Worm (Caenorhabditis elegans) whole organism, mixed stage, embryonic: ENCODE results near the gene flp-9.
A peak's percentile ranks its signal among the peaks of the same experiment; 100 is the strongest.

Experiments used
- bed-3 ChIP-seq: fragments of 200-800 bp; sonication (Bioruptor generic); optimal IDR thresholded peaks from 3 replicates; lab custom pipeline; 2018; ENCODE audit warnings: mild to moderate bottlenecking, missing genetic modification characterization, moderate library complexity, missing compliant biosample characterization
- blmp-1 ChIP-seq: fragments of 150-350 bp; optimal IDR thresholded peaks from 2 replicates; lab custom pipeline; 2014; ENCODE audit warnings: missing biosample characterization, missing genetic modification characterization
- ceh-43 ChIP-seq: fragments of 200-800 bp; sonication (Bioruptor generic); optimal IDR thresholded peaks from 2 replicates; lab custom pipeline; 2018; ENCODE audit warnings: mild to moderate bottlenecking, missing genetic modification characterization, moderate library complexity, missing compliant biosample characterization
- ces-1 ChIP-seq: fragments of 150-350 bp; optimal IDR thresholded peaks from 2 replicates; lab custom pipeline; 2014; ENCODE audit warnings: missing biosample characterization, missing genetic modification reagents, missing genetic modification characterization
- cnd-1 ChIP-seq: fragments of 200-800 bp; sonication (Bioruptor generic); optimal IDR thresholded peaks from 2 replicates; lab custom pipeline; 2018; ENCODE audit warnings: mild to moderate bottlenecking, missing genetic modification characterization, missing compliant biosample characterization
- drap-1 ChIP-seq: fragments of 200-800 bp; sonication (Bioruptor generic); optimal IDR thresholded peaks from 3 replicates; lab custom pipeline; 2018; ENCODE audit warnings: mild to moderate bottlenecking, missing genetic modification characterization, missing compliant biosample characterization
- elt-1 ChIP-seq: sonication (generic microtip); optimal IDR thresholded peaks from 2 replicates; lab custom pipeline; 2017; ENCODE audit warnings: missing genetic modification characterization, mild to moderate bottlenecking, missing compliant biosample characterization, antibody characterized with exemption, moderate library complexity, borderline replicate concordance; ENCODE audit not compliant: insufficient read depth
- flh-1 ChIP-seq: fragments of 200-800 bp; sonication (Bioruptor generic); optimal IDR thresholded peaks from 2 replicates; lab custom pipeline; 2018; ENCODE audit warnings: mild to moderate bottlenecking, missing genetic modification characterization, moderate library complexity, missing compliant biosample characterization
- hlh-1 ChIP-seq: fragments of 150-350 bp; optimal IDR thresholded peaks from 2 replicates; lab custom pipeline; 2014; ENCODE audit warnings: missing biosample characterization, missing genetic modification reagents, missing genetic modification characterization
- lin-13 ChIP-seq: fragments of 150-350 bp; optimal IDR thresholded peaks from 2 replicates; lab custom pipeline; 2014; ENCODE audit warnings: missing biosample characterization, missing genetic modification characterization
- lin-32 ChIP-seq: fragments of 200-800 bp; sonication (Bioruptor generic); optimal IDR thresholded peaks from 2 replicates; lab custom pipeline; 2018; ENCODE audit warnings: mild to moderate bottlenecking, missing genetic modification characterization, missing compliant biosample characterization
- lsy-2 ChIP-seq: fragments of 150-350 bp; optimal IDR thresholded peaks from 2 replicates; lab custom pipeline; 2014; ENCODE audit warnings: missing biosample characterization, missing genetic modification characterization
- mab-5 ChIP-seq: fragments of 150-350 bp; optimal IDR thresholded peaks from 2 replicates; lab custom pipeline; 2014; ENCODE audit warnings: missing biosample characterization, missing genetic modification characterization
- mls-2 ChIP-seq: sonication (generic microtip); optimal IDR thresholded peaks from 2 replicates; lab custom pipeline; 2016; ENCODE audit warnings: mild to moderate bottlenecking, missing genetic modification characterization, moderate library complexity, missing compliant biosample characterization
- nhr-2 ChIP-seq: fragments of 150-350 bp; optimal IDR thresholded peaks from 2 replicates; lab custom pipeline; 2014; ENCODE audit warnings: missing biosample characterization, missing genetic modification characterization
- nhr-237 ChIP-seq: fragments of 150-350 bp; optimal IDR thresholded peaks from 2 replicates; lab custom pipeline; 2014; ENCODE audit warnings: missing biosample characterization, missing genetic modification characterization
- nhr-28 ChIP-seq: fragments of 150-350 bp; optimal IDR thresholded peaks from 2 replicates; lab custom pipeline; 2014; ENCODE audit warnings: missing biosample characterization, missing genetic modification characterization
- pha-4 ChIP-seq: fragments of 150-350 bp; optimal IDR thresholded peaks from 2 replicates; lab custom pipeline; 2018; ENCODE audit warnings: missing biosample characterization, missing genetic modification reagents, missing genetic modification characterization
- snpc-4 ChIP-seq: fragments of 150-350 bp; optimal IDR thresholded peaks from 2 replicates; lab custom pipeline; 2014; ENCODE audit warnings: missing biosample characterization, missing genetic modification characterization
- sptf-1 ChIP-seq: sonication (generic microtip); optimal IDR thresholded peaks from 2 replicates; lab custom pipeline; 2017; ENCODE audit warnings: mild to moderate bottlenecking, missing genetic modification characterization, moderate library complexity, missing compliant biosample characterization
- unc-120 ChIP-seq: sonication (generic microtip); optimal IDR thresholded peaks from 2 replicates; lab custom pipeline; 2017; ENCODE audit warnings: missing genetic modification characterization, missing compliant biosample characterization; ENCODE audit not compliant: poor library complexity, severe bottlenecking
- unc-39 ChIP-seq: fragments of 150-350 bp; optimal IDR thresholded peaks from 2 replicates; lab custom pipeline; 2014; ENCODE audit warnings: missing biosample characterization, missing genetic modification characterization
- unc-62 ChIP-seq: fragments of 150-350 bp; optimal IDR thresholded peaks from 2 replicates; lab custom pipeline; 2014; ENCODE audit warnings: missing biosample characterization, missing genetic modification reagents, missing genetic modification characterization
- zip-8 ChIP-seq: fragments of 150-350 bp; optimal IDR thresholded peaks from 2 replicates; lab custom pipeline; 2014; ENCODE audit warnings: missing biosample characterization, missing genetic modification characterization

Gene flp-9

DNA sequence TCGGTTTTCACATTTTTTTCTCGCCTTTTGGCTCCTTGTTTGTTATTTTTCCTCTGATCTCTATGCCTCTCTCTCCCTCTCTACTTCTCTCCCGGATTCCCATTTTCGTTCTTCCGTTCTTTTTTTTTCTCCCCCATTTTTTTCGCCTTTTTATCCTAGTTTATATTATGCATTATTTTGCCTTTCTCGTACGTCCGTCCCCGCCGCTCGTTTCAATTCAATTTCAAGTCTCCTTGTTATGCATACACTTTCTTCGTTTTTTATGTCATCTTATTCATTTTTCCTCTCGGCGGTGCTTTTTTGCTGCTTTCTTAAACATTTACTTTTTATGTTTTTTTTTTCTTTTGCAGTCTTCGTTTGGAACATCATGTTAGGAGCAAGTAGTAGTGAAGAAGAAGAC is 16.1 kb upstream of the flp-9 start, which contains the start of gene unc-31:
TSS of gene unc-31 (plus strand) at position 349 of the 400 bp plus-strand sequence.
- no peak for TF ChIP-seq nhr-28 (tag; lab: Kevin White, UChicago)
- TF ChIP-seq ces-1 (GFP tag; lab: Kevin White, UChicago), result peak; percentile 52
- TF ChIP-seq, all 35 proteins: peak for 1

DNA sequence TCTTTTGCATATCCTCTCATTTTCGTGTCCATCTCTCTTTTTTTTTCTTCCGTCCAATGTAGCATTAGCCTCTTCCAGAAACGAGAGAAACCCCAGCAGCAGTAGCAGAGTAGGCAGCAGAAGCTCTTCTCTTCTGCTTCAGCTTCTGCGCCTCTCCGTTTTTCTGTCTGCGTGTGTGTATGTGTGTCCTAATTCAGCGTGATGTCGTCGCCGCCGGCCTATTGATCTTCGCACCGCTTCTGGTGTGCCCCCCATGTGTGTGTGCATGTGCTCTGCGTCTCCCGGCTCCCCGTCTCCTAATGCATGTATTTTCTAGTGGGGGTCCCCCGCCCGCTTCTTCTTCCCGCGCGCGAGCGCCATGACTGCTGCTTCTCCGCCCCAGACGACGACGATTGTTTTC is 14.0 kb upstream of the flp-9 start:
- TF ChIP-seq lin-32 (no peak), lsy-2 (tag; lab: Kevin White, UChicago) (peak; percentile 3), sptf-1 (tag; lab: Kevin White, UChicago) (peak; percentile 45), drap-1 (GFP tag; lab: Kevin White, UChicago) (no peak), ces-1 (GFP tag; lab: Kevin White, UChicago) (peak; percentile 79), hlh-1 (no peak), ceh-43 (no peak), mls-2 (peak; percentile 57)

DNA sequence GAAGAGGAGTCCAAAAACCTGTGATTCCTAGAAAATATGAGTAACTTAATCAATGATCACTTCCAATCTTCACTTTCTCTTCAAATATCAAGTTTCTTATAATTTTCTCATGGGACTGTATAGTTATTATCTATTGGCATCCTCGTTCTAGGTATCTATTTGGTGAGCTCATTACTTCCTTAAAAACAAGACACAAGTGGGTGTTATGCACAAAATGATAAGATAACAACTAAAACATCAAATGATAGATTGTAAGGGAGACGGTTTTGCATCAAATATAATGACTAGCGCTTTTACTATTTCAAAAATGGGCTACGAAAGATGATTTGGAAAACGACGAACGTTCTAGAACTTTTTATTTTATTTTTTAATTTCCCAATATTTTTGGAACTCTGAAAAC is 7.7 kb upstream of the flp-9 start, which contains the start of gene ZK897.10:
TSS of gene ZK897.10 (plus strand) at position 285 of the 400 bp plus-strand sequence.
- no peak for TF ChIP-seq unc-120 (tag; lab: Kevin White, UChicago)
- TF ChIP-seq blmp-1, result no peak
- no peak for TF ChIP-seq lin-32
- TF ChIP-seq cnd-1, result no peak
- TF ChIP-seq bed-3 (GFP tag; lab: Kevin White, UChicago), result no peak
- TF ChIP-seq unc-39 (tag; lab: Kevin White, UChicago), result no peak
- TF ChIP-seq nhr-28 (tag; lab: Kevin White, UChicago), result no peak
- TF ChIP-seq flh-1 (GFP tag; lab: Kevin White, UChicago), result no peak
- TF ChIP-seq mab-5 (tag; lab: Kevin White, UChicago), result no peak
- TF ChIP-seq nhr-237 (tag; lab: Kevin White, UChicago), result no peak
- TF ChIP-seq pha-4, result no peak

DNA sequence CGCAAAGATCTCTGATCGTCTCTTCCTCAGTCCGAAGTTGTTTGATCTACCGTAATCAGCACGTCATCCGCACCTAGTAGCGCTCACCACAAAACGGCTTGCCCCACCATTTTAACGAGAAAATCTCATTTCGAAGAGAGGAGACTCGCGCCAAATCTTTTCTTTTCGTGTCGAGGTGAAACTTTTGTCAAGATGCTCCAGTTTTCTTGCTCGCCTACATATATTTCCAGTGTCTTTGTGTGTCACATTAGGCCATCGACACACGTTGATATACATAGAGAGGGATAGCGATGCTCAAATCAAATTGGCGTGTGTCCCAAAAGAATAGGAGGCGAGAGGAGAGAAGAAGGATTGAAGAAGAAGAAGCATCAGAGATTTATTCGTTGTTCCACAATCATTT is 5.4 kb upstream of the flp-9 start:
- TF ChIP-seq lsy-2 (tag; lab: Kevin White, UChicago), result no peak
- no peak for TF ChIP-seq lin-32
- peak; percentile 83 for TF ChIP-seq ces-1 (GFP tag; lab: Kevin White, UChicago)
- no peak for TF ChIP-seq hlh-1
- TF ChIP-seq nhr-2, result no peak

DNA sequence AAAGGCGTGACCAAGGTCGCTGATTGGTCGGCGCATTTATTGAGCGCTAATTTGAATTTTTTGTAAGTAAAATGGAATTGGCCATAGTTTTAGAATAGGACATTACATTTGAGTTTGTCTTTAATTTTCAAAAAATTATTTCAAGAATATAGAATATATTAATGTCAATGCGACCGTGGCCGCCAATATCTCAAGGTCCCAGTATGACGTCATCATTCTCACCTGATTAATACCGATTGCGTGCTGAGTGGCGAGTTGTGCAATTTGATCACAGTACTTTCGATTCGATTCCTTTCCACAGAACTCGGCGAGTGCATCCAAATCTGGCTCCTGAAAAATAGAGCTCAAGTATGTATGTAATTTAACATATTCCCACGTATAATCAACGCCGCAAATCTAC is 1.7 kb downstream of the flp-9 start:
- no peak for TF ChIP-seq hlh-1
- peak; percentile 93 for TF ChIP-seq zip-8

DNA sequence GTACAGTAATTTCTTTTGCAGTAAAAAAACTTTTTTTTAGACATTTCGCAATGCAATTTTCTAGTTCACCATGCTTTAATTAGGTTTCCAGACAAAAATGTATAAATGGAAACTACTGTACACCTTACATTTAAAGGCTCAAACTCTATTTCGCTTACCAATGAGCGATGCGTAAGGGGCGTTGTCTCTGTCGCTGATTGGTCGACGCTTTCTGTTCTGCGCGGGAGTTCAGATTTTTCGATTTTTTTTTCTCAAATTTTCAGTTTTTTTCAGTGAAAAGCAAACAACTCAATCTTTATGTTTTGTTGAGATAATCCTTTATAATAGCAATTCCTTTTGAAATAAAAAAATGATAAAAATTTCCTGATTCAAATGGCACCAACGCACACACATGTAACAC is 3.2 kb downstream of the flp-9 start:
- TF ChIP-seq snpc-4 (tag; lab: Kevin White, UChicago) (no peak), flh-1 (GFP tag; lab: Kevin White, UChicago) (no peak), unc-39 (tag; lab: Kevin White, UChicago) (no peak), ces-1 (GFP tag; lab: Kevin White, UChicago) (no peak)

DNA sequence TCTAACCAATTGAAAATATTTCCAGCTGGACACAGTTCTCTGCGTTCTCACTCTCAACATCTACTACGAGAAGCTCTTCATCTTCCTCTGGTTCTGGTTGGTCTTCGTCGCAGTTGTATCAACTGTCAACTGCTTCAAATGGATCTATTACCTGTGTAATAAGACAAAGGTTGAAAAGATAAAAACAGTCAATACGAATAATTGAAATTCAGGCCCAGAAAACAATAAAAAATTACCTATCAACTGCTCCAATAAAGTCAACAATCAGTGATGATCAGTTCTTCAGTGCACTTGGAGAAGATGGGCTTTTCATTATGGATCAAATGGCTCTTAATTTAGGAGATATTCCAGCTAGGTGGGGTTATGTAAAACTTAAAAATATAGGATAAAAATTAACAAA is 8.6 kb downstream of the flp-9 start:
- TF ChIP-seq lin-13 (tag; lab: Kevin White, UChicago), result no peak

DNA sequence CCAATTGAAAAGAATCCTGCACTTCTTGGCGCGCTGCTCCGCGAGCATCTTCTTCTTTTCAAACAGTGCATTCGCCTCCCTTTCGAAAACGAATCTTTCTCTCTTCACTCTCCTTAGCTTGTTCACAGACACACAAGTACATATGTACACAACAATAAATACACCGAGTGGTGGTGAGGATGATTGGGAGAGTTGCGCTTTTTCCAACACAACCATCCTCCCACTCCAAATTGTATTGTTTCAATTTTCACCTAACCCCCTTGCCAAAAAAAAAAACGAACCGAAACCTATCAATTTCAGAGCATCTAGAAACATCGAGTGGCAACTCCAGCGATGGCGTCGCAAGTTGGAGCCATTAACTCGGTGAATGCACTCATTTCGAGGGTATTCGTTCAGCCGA is 11.1 kb downstream of the flp-9 start, which contains the start of gene inx-6:
TSS of gene inx-6 (plus strand) at position 301 of the 400 bp plus-strand sequence.
- TF ChIP-seq flh-1 (GFP tag; lab: Kevin White, UChicago) (no peak), mab-5 (tag; lab: Kevin White, UChicago) (no peak), unc-62 (GFP tag; lab: Kevin White, UChicago) (no peak), unc-39 (tag; lab: Kevin White, UChicago) (no peak)

DNA sequence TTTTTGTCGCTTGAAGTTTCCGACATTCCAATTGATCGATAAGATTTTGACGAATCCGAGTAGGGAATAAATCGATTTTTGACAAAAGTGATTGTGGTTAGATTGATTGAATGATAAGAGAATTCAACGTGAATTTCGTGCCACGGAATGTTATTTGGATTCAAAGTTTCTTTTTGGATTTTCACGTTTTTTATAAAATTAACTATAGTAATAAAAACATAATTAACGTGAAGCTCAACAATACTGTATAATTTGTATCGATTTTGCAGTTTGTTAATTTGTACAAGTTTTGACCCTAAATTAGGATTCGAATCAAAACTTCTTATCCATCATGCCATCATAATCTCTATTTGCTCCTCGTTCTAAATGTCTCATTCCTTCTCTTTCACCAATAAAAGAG is 12.7 kb downstream of the flp-9 start, which contains the start of gene C36H8.1:
TSS of gene C36H8.1 (minus strand) at position 101 of the 400 bp plus-strand sequence.
- TF ChIP-seq blmp-1 (no peak), nhr-237 (tag; lab: Kevin White, UChicago) (no peak), bed-3 (GFP tag; lab: Kevin White, UChicago) (no peak), elt-1 (tag; lab: Kevin White, UChicago) (no peak)
